Fruit fly (Drosophila melanogaster) whole organism, embryonic: ENCODE results near the gene CG33124.
A peak's percentile ranks its signal among the peaks of the same experiment; 100 is the strongest.

Source experiments
- Ada2b ChIP-seq: fragments of 200-800 bp; sonication (Bioruptor generic); IDR thresholded peaks from 2 replicates; pipeline ENCODE4 v1.3.6; 2022; ENCODE audit warnings: missing biosample characterization, missing genetic modification characterization
- Atf3 ChIP-seq: fragments of 200-800 bp; sonication (Bioruptor generic); optimal IDR thresholded peaks from 3 replicates; lab custom pipeline; 2016; ENCODE audit warnings: missing biosample characterization, missing genetic modification characterization
- Blimp-1 ChIP-seq: fragments of 200-800 bp; sonication (Bioruptor generic); optimal IDR thresholded peaks from 3 replicates; lab custom pipeline; 2018; ENCODE audit warnings: missing biosample characterization, missing genetic modification characterization, mild to moderate bottlenecking, moderate library complexity, missing genetic modification reagents
- BtbVII ChIP-seq: fragments of 200-800 bp; sonication (Bioruptor generic); optimal IDR thresholded peaks from 3 replicates; lab custom pipeline; 2017; ENCODE audit warnings: missing biosample characterization, mild to moderate bottlenecking, missing genetic modification characterization
- CG11085 ChIP-seq: fragments of 200-800 bp; sonication (Bioruptor generic); IDR thresholded peaks from 2 replicates; pipeline ENCODE4 v1.3.6; 2022; ENCODE audit warnings: missing biosample characterization, missing genetic modification characterization
- CG13296 ChIP-seq: fragments of 200-800 bp; sonication (Bioruptor generic); optimal IDR thresholded peaks from 3 replicates; lab custom pipeline; 2018; ENCODE audit warnings: missing biosample characterization, mild to moderate bottlenecking, missing genetic modification characterization
- CG13424 ChIP-seq: fragments of 200-800 bp; sonication (Bioruptor generic); optimal IDR thresholded peaks from 2 replicates; lab custom pipeline; 2019; ENCODE audit warnings: missing biosample characterization, mild to moderate bottlenecking, missing genetic modification characterization, moderate library complexity
- CG13894 ChIP-seq: fragments of 200-800 bp; sonication (Bioruptor generic); optimal IDR thresholded peaks from 3 replicates; lab custom pipeline; 2018; ENCODE audit warnings: missing biosample characterization, mild to moderate bottlenecking, missing genetic modification characterization, moderate library complexity
- CG14441 ChIP-seq: fragments of 200-800 bp; sonication (Bioruptor generic); IDR thresholded peaks from 2 replicates; pipeline ENCODE4 v1.3.6; 2022; ENCODE audit warnings: missing biosample characterization, missing genetic modification characterization
- CG16813 ChIP-seq: fragments of 200-800 bp; sonication (Bioruptor generic); IDR thresholded peaks from 3 replicates; pipeline ENCODE4 v1.3.6; 2022; ENCODE audit warnings: missing biosample characterization, missing genetic modification characterization; ENCODE audit not compliant: partially characterized antibody
- CG17359 ChIP-seq: fragments of 200-800 bp; sonication (Bioruptor generic); optimal IDR thresholded peaks from 3 replicates; lab custom pipeline; 2018; ENCODE audit warnings: missing biosample characterization, mild to moderate bottlenecking, missing genetic modification characterization, moderate library complexity
- CG17829 ChIP-seq: fragments of 200-800 bp; optimal IDR thresholded peaks from 2 replicates; lab custom pipeline; 2019; ENCODE audit warnings: missing biosample characterization, mild to moderate bottlenecking, missing genetic modification characterization, moderate library complexity
- CG2116 ChIP-seq: fragments of 200-800 bp; sonication (Bioruptor generic); optimal IDR thresholded peaks from 3 replicates; lab custom pipeline; 2018; ENCODE audit warnings: missing biosample characterization, mild to moderate bottlenecking, missing genetic modification characterization
- CG2199 ChIP-seq: fragments of 200-800 bp; sonication (Bioruptor generic); IDR thresholded peaks from 3 replicates; pipeline ENCODE4 v1.3.6; 2022; ENCODE audit warnings: missing biosample characterization, missing genetic modification characterization
- CG31441 ChIP-seq: fragments of 200-800 bp; sonication (Bioruptor generic); IDR thresholded peaks from 2 replicates; pipeline ENCODE4 v1.3.6; 2022; ENCODE audit warnings: missing biosample characterization, missing genetic modification characterization
- CG32532 ChIP-seq: fragments of 200-800 bp; sonication (Bioruptor generic); IDR thresholded peaks from 2 replicates; pipeline ENCODE4 v1.3.6; 2022; ENCODE audit warnings: missing biosample characterization, missing genetic modification characterization
- CG32772 ChIP-seq: fragments of 200-800 bp; sonication (Bioruptor generic); IDR thresholded peaks from 2 replicates; pipeline ENCODE4 v1.3.6; 2022; ENCODE audit warnings: missing biosample characterization, missing genetic modification characterization
- CG7556 ChIP-seq: fragments of 200-800 bp; sonication (Bioruptor generic); optimal IDR thresholded peaks from 2 replicates; lab custom pipeline; 2017; ENCODE audit warnings: missing biosample characterization, mild to moderate bottlenecking, missing genetic modification characterization
- CG8944 ChIP-seq: fragments of 200-800 bp; sonication (Bioruptor generic); optimal IDR thresholded peaks from 3 replicates; lab custom pipeline; 2016; ENCODE audit warnings: missing biosample characterization, missing genetic modification characterization
- CG9609 ChIP-seq: fragments of 200-800 bp; sonication (Bioruptor generic); optimal IDR thresholded peaks from 3 replicates; lab custom pipeline; 2016; ENCODE audit warnings: missing biosample characterization, missing genetic modification characterization
- Doc3 ChIP-seq: fragments of 200-800 bp; sonication (Bioruptor generic); IDR thresholded peaks from 3 replicates; pipeline ENCODE4 v1.3.6; 2022; ENCODE audit warnings: missing biosample characterization, missing genetic modification characterization; ENCODE audit not compliant: partially characterized antibody
- Drgx ChIP-seq: fragments of 200-800 bp; sonication (Bioruptor generic); IDR thresholded peaks from 2 replicates; pipeline ENCODE4 v1.3.6; 2022; ENCODE audit warnings: missing biosample characterization, missing genetic modification characterization
- Ets65A ChIP-seq: fragments of 200-800 bp; sonication (Bioruptor generic); peaks from one replicate; lab custom pipeline; 2016; ENCODE audit warnings: missing biosample characterization, missing genetic modification characterization
- H2.0 ChIP-seq: fragments of 200-800 bp; sonication (Bioruptor generic); IDR thresholded peaks from 2 replicates; pipeline ENCODE4 v1.3.6; 2022; ENCODE audit warnings: missing biosample characterization, missing genetic modification characterization
- HLH54F ChIP-seq: fragments of 200-800 bp; sonication (Bioruptor generic); optimal IDR thresholded peaks from 3 replicates; lab custom pipeline; 2016; ENCODE audit warnings: missing biosample characterization, missing genetic modification characterization
- Hmr ChIP-seq: fragments of 200-800 bp; sonication (Bioruptor generic); optimal IDR thresholded peaks from 3 replicates; lab custom pipeline; 2017; ENCODE audit warnings: mild to moderate bottlenecking, missing biosample characterization, missing genetic modification reagents, missing genetic modification characterization
- Hsf ChIP-seq: fragments of 200-800 bp; sonication (Bioruptor generic); optimal IDR thresholded peaks from 3 replicates; lab custom pipeline; 2016; ENCODE audit warnings: missing biosample characterization, missing genetic modification characterization
- Max ChIP-seq: fragments of 200-800 bp; sonication (Bioruptor generic); optimal IDR thresholded peaks from 2 replicates; lab custom pipeline; 2016; ENCODE audit warnings: missing biosample characterization, mild to moderate bottlenecking, missing genetic modification characterization
- NfI ChIP-seq: fragments of 200-800 bp; sonication (Bioruptor generic); optimal IDR thresholded peaks from 3 replicates; lab custom pipeline; 2018; ENCODE audit warnings: missing biosample characterization, mild to moderate bottlenecking, missing genetic modification characterization, moderate library complexity
- Optix ChIP-seq: fragments of 200-800 bp; sonication (Bioruptor generic); IDR thresholded peaks from 3 replicates; pipeline ENCODE4 v1.3.6; 2022; ENCODE audit warnings: missing biosample characterization, missing genetic modification characterization
- Usf ChIP-seq: fragments of 200-800 bp; sonication (Bioruptor generic); optimal IDR thresholded peaks from 2 replicates; lab custom pipeline; 2017; ENCODE audit warnings: missing genotype, missing biosample characterization, missing genetic modification characterization
- Xbp1 ChIP-seq: fragments of 200-800 bp; sonication (Bioruptor generic); optimal IDR thresholded peaks from 3 replicates; lab custom pipeline; 2016; ENCODE audit warnings: missing biosample characterization, mild to moderate bottlenecking, missing genetic modification characterization
- ac ChIP-seq: fragments of 200-800 bp; sonication (Bioruptor generic); optimal IDR thresholded peaks from 3 replicates; lab custom pipeline; 2017; ENCODE audit warnings: missing biosample characterization, mild to moderate bottlenecking, missing genetic modification characterization
- amos ChIP-seq: fragments of 200-800 bp; sonication (Bioruptor generic); IDR thresholded peaks from 2 replicates; pipeline ENCODE4 v1.3.6; 2022; ENCODE audit warnings: missing biosample characterization, missing genetic modification characterization; ENCODE audit not compliant: partially characterized antibody
- ap ChIP-seq: fragments of 200-800 bp; sonication (Bioruptor generic); IDR thresholded peaks from 2 replicates; pipeline ENCODE4 v1.3.6; 2022; ENCODE audit warnings: missing biosample characterization, missing genetic modification characterization
- crol ChIP-seq: fragments of 200-800 bp; sonication (Bioruptor generic); IDR thresholded peaks from 2 replicates; pipeline ENCODE4 v1.3.6; 2022; ENCODE audit warnings: missing biosample characterization, missing genetic modification characterization
- dati ChIP-seq: fragments of 200-800 bp; sonication (Bioruptor generic); IDR thresholded peaks from 2 replicates; pipeline ENCODE4 v1.3.6; 2022; ENCODE audit warnings: missing biosample characterization, missing genetic modification characterization
- fd64A ChIP-seq: fragments of 200-800 bp; sonication (Bioruptor generic); optimal IDR thresholded peaks from 3 replicates; lab custom pipeline; 2018; ENCODE audit warnings: missing biosample characterization, mild to moderate bottlenecking, missing genetic modification characterization
- grn ChIP-seq: fragments of 200-800 bp; sonication (Bioruptor generic); optimal IDR thresholded peaks from 3 replicates; lab custom pipeline; 2017; ENCODE audit warnings: missing biosample characterization, missing genetic modification characterization
- her ChIP-seq: fragments of 200-800 bp; sonication (Bioruptor generic); optimal IDR thresholded peaks from 2 replicates; lab custom pipeline; 2016; ENCODE audit warnings: missing biosample characterization, missing genetic modification characterization
- jumu ChIP-seq: fragments of 200-800 bp; sonication (Bioruptor generic); optimal IDR thresholded peaks from 3 replicates; lab custom pipeline; 2016; ENCODE audit warnings: missing biosample characterization, missing genetic modification characterization
- knrl ChIP-seq: fragments of 200-800 bp; sonication (Bioruptor generic); IDR thresholded peaks from 3 replicates; pipeline ENCODE4 v1.3.6; 2022; ENCODE audit warnings: missing biosample characterization, missing genetic modification characterization; ENCODE audit not compliant: partially characterized antibody
- lbe ChIP-seq: fragments of 200-800 bp; sonication (Bioruptor generic); optimal IDR thresholded peaks from 2 replicates; lab custom pipeline; 2016; ENCODE audit warnings: missing biosample characterization, mild to moderate bottlenecking, missing genetic modification characterization
- maf-S ChIP-seq: fragments of 200-800 bp; sonication (Bioruptor generic); optimal IDR thresholded peaks from 2 replicates; lab custom pipeline; 2016; ENCODE audit warnings: missing biosample characterization, missing genetic modification characterization
- nmo ChIP-seq: fragments of 200-800 bp; sonication (Bioruptor generic); optimal IDR thresholded peaks from 2 replicates; lab custom pipeline; 2018; ENCODE audit warnings: missing biosample characterization, mild to moderate bottlenecking, missing genetic modification characterization, moderate library complexity
- nom ChIP-seq: fragments of 200-800 bp; sonication (Bioruptor generic); optimal IDR thresholded peaks from 2 replicates; lab custom pipeline; 2017; ENCODE audit warnings: missing biosample characterization, missing genetic modification characterization, mild to moderate bottlenecking, moderate library complexity, missing genetic modification reagents
- pho ChIP-seq: fragments of 200-800 bp; sonication (Bioruptor generic); optimal IDR thresholded peaks from 2 replicates; lab custom pipeline; 2016; ENCODE audit warnings: missing biosample characterization, missing genetic modification characterization
- pum ChIP-seq: fragments of 200-800 bp; sonication (Bioruptor generic); optimal IDR thresholded peaks from 2 replicates; lab custom pipeline; 2016; ENCODE audit warnings: missing biosample characterization, missing genetic modification characterization
- tin ChIP-seq: fragments of 200-800 bp; sonication (Bioruptor generic); optimal IDR thresholded peaks from 3 replicates; lab custom pipeline; 2016; ENCODE audit warnings: missing biosample characterization, missing genetic modification characterization
- zfh1 ChIP-seq: fragments of 200-800 bp; sonication (Bioruptor generic); IDR thresholded peaks from 3 replicates; pipeline ENCODE4 v1.3.6; 2022; ENCODE audit warnings: missing biosample characterization, missing genetic modification characterization

CG33124 gene

dm6 chr2L:2177312-2177968 is 31.5 kb downstream of the CG33124 start (continued):
- TF ChIP-seq pum (GFP tag; lab: Kevin White, UChicago), result no peak
- peak; percentile 61 for TF ChIP-seq CG32532 (GFP tag; lab: Robert Waterston, UW)
- TF ChIP-seq tin (GFP tag; lab: Kevin White, UChicago), result no peak
- TF ChIP-seq CG14441 (GFP tag; lab: Robert Waterston, UW), result peak; percentile 48
- TF ChIP-seq CG32772 (GFP tag; lab: Robert Waterston, UW), result peak; percentile 27; the same call in 1 of the 2 replicates
- TF ChIP-seq CG31441 (GFP tag; lab: Robert Waterston, UW), result 0 out of 2 replicates have a peak, but pooled peaks have one; percentile 33
- peak; percentile 49; the same call in 1 of the 3 replicates for TF ChIP-seq zfh1 (GFP tag; lab: Robert Waterston, UW)
- no peak for TF ChIP-seq BtbVII (GFP tag; lab: Kevin White, UChicago)
- TF ChIP-seq CG16813 (GFP tag; lab: Robert Waterston, UW), result no peak
- TF ChIP-seq Blimp-1 (GFP tag; lab: Kevin White, UChicago), result peak; percentile 41
- peak; percentile 56 for TF ChIP-seq HLH54F (GFP tag; lab: Kevin White, UChicago)
- TF ChIP-seq fd64A (GFP tag; lab: Kevin White, UChicago), result no peak
- peak; percentile 48 for TF ChIP-seq Xbp1
- TF ChIP-seq CG9609 (GFP tag; lab: Kevin White, UChicago), result peak; percentile 28
- TF ChIP-seq CG8944 (GFP tag; lab: Kevin White, UChicago), result peak; percentile 35
- peak; percentile 63 for TF ChIP-seq Hmr (GFP tag; lab: Kevin White, UChicago)
- TF ChIP-seq H2.0 (GFP tag; lab: Robert Waterston, UW), result 0 out of 2 replicates have a peak, but pooled peaks have one; percentile 17
- no peak for TF ChIP-seq Optix
- TF ChIP-seq CG13424 (tag; lab: Kevin White, UChicago), result peak; percentile 20
- peak; percentile 34 for TF ChIP-seq CG7556 (GFP tag; lab: Kevin White, UChicago)
- TF ChIP-seq CG17359, result peak; percentile 22
- TF ChIP-seq CG17829, result peak; percentile 23
- no peak for TF ChIP-seq Usf (GFP tag; lab: Kevin White, UChicago)
- no peak for TF ChIP-seq amos
- no peak for TF ChIP-seq Atf3 (GFP tag; lab: Kevin White, UChicago)
- no peak for TF ChIP-seq Drgx
- TF ChIP-seq maf-S (GFP tag; lab: Kevin White, UChicago), result no peak
- no peak for TF ChIP-seq CG13296
- peak; percentile 48 for TF ChIP-seq Max (GFP tag; lab: Kevin White, UChicago)
- peak; percentile 59 for TF ChIP-seq Hsf (GFP tag; lab: Kevin White, UChicago)
- TF ChIP-seq ap (GFP tag; lab: Robert Waterston, UW), result no peak
- TF ChIP-seq nmo (GFP tag; lab: Kevin White, UChicago), result peak; percentile 31
- TF ChIP-seq Ada2b (GFP tag; lab: Robert Waterston, UW), result peak; percentile 61
- no peak for TF ChIP-seq knrl (GFP tag; lab: Robert Waterston, UW)
- TF ChIP-seq nom (GFP tag; lab: Kevin White, UChicago), result no peak
- peak; percentile 27 for TF ChIP-seq jumu
- TF ChIP-seq NfI, result peak; percentile 37
- TF ChIP-seq CG2116, result no peak
- TF ChIP-seq crol, result no peak
- no peak for TF ChIP-seq CG13894 (tag; lab: Kevin White, UChicago)
- TF ChIP-seq pho, result peak; percentile 72
- no peak for TF ChIP-seq CG2199 (GFP tag; lab: Robert Waterston, UW)
- peak; percentile 23 for TF ChIP-seq her (GFP tag; lab: Kevin White, UChicago)
- TF ChIP-seq Doc3 (GFP tag; lab: Robert Waterston, UW), result no peak
- no peak for TF ChIP-seq CG11085 (GFP tag; lab: Robert Waterston, UW)
- peak; percentile 63 for TF ChIP-seq grn (GFP tag; lab: Kevin White, UChicago)
- TF ChIP-seq ac (GFP tag; lab: Kevin White, UChicago), result no peak
- no peak for TF ChIP-seq dati (GFP tag; lab: Robert Waterston, UW)
- peak; percentile 92 for TF ChIP-seq Ets65A
- peak; percentile 4 for TF ChIP-seq lbe (GFP tag; lab: Kevin White, UChicago)
